Worm (Caenorhabditis elegans) whole organism, early embryonic: Measurements from ENCODE around the gene C14C10.10.

Experiments
- B0310.2 ChIP-seq: sonication (generic microtip); optimal IDR thresholded peaks from 2 replicates; lab custom pipeline; 2016; ENCODE audit warnings: mild to moderate bottlenecking, missing genetic modification characterization, missing compliant biosample characterization
- F13C5.2 ChIP-seq: sonication (generic microtip); optimal IDR thresholded peaks from 2 replicates; lab custom pipeline; 2017; ENCODE audit warnings: mild to moderate bottlenecking, missing genetic modification characterization, inconsistent platforms, missing compliant biosample characterization
- aly-1 ChIP-seq: sonication (generic microtip); optimal IDR thresholded peaks from 2 replicates; lab custom pipeline; 2016; ENCODE audit warnings: missing genetic modification characterization, missing compliant biosample characterization
- ama-1 ChIP-seq: fragments of 150-350 bp; optimal IDR thresholded peaks from 2 replicates; lab custom pipeline; 2014
- ceh-13 ChIP-seq: fragments of 200-800 bp; sonication (Bioruptor generic); optimal IDR thresholded peaks from 2 replicates; lab custom pipeline; 2018; ENCODE audit warnings: mild to moderate bottlenecking, missing genetic modification characterization, missing compliant biosample characterization
- ceh-36 ChIP-seq: sonication (generic microtip); optimal IDR thresholded peaks from 2 replicates; lab custom pipeline; 2016; ENCODE audit warnings: missing genetic modification characterization, inconsistent platforms, missing compliant biosample characterization
- ets-7 ChIP-seq: sonication (generic microtip); optimal IDR thresholded peaks from 2 replicates; lab custom pipeline; 2016; ENCODE audit warnings: missing genotype, missing genetic modification characterization, missing compliant biosample characterization
- flt-1 ChIP-seq: fragments of 200-800 bp; sonication (Bioruptor generic); IDR thresholded peaks from 2 replicates; pipeline ENCODE4 v1.3.6; 2022; ENCODE audit warnings: missing genetic modification characterization, missing compliant biosample characterization
- hmbx-1 ChIP-seq: sonication (generic microtip); optimal IDR thresholded peaks from 2 replicates; lab custom pipeline; 2016; ENCODE audit warnings: mild to moderate bottlenecking, missing genetic modification characterization, missing compliant biosample characterization
- hmg-4 ChIP-seq: fragments of 200-800 bp; sonication (Bioruptor generic); optimal IDR thresholded peaks from 2 replicates; lab custom pipeline; 2018; ENCODE audit warnings: mild to moderate bottlenecking, missing genetic modification characterization, missing compliant biosample characterization
- hnd-1 ChIP-seq: sonication (generic microtip); optimal IDR thresholded peaks from 2 replicates; lab custom pipeline; 2016; ENCODE audit warnings: missing genetic modification characterization, missing compliant biosample characterization
- pes-1 ChIP-seq: fragments of 200-800 bp; sonication (Bioruptor generic); IDR thresholded peaks from 2 replicates; pipeline ENCODE4 v1.3.6; 2022; ENCODE audit warnings: missing genetic modification reagents, missing genetic modification characterization, missing compliant biosample characterization
- scrt-1 ChIP-seq: fragments of 200-800 bp; sonication (Bioruptor generic); IDR thresholded peaks from 2 replicates; pipeline ENCODE4 v1.3.6; 2022; ENCODE audit warnings: missing genetic modification characterization, missing compliant biosample characterization
- sea-1 ChIP-seq: fragments of 200-800 bp; sonication (Bioruptor generic); conservative IDR thresholded peaks from 2 replicates; pipeline ENCODE4 v1.3.6; 2022; ENCODE audit warnings: missing genetic modification characterization, missing compliant biosample characterization
- tbx-11 ChIP-seq: fragments of 200-800 bp; sonication (Bioruptor generic); IDR thresholded peaks from 2 replicates; pipeline ENCODE4 v1.3.6; 2022; ENCODE audit warnings: missing genetic modification characterization, missing compliant biosample characterization
- tbx-37 ChIP-seq: fragments of 200-800 bp; sonication (Bioruptor generic); conservative IDR thresholded peaks from 2 replicates; pipeline ENCODE4 v1.3.6; 2022; ENCODE audit warnings: missing genetic modification reagents, missing genetic modification characterization, missing compliant biosample characterization
- tra-4 ChIP-seq: sonication (generic microtip); optimal IDR thresholded peaks from 2 replicates; lab custom pipeline; 2017; ENCODE audit warnings: missing genetic modification characterization, missing compliant biosample characterization

Gene C14C10.10

ce11 chrV:12575846-12576245, 23.1 kb downstream of the C14C10.10 start:
- TF ChIP-seq ceh-13 (GFP tag; lab: Kevin White, UChicago), result no peak
- TF ChIP-seq tbx-37 (GFP tag; lab: Robert Waterston, UW), result no peak
- TF ChIP-seq pes-1 (GFP tag; lab: Robert Waterston, UW), result no peak
- no peak for TF ChIP-seq hnd-1

- TF ChIP-seq tbx-37 (GFP tag; lab: Robert Waterston, UW) (no peak), hnd-1 (no peak), F13C5.2 (tag; lab: Kevin White, UChicago) (no peak), scrt-1 (no peak), ceh-13 (GFP tag; lab: Kevin White, UChicago) (no peak), pes-1 (GFP tag; lab: Robert Waterston, UW) (no peak), hmg-4 (GFP tag; lab: Kevin White, UChicago) (no peak), ets-7 (tag; lab: Kevin White, UChicago) (no peak), sea-1 (GFP tag; lab: Robert Waterston, UW) (no peak), aly-1 (tag; lab: Kevin White, UChicago) (no peak), tbx-11 (no peak), flt-1 (GFP tag; lab: Robert Waterston, UW) (no peak), ceh-36 (tag; lab: Kevin White, UChicago) (no peak), ama-1 (no peak), tra-4 (tag; lab: Kevin White, UChicago) (no peak), hmbx-1 (tag; lab: Kevin White, UChicago) (no peak), B0310.2 (tag; lab: Kevin White, UChicago) (no peak)
These were observed 28.7 kb downstream of the C14C10.10 start for ce11 chrV:12570271-12570670.

- TF ChIP-seq scrt-1 (no peak), ceh-13 (GFP tag; lab: Kevin White, UChicago) (no peak), tbx-37 (GFP tag; lab: Robert Waterston, UW) (no peak), aly-1 (tag; lab: Kevin White, UChicago) (no peak), hmg-4 (GFP tag; lab: Kevin White, UChicago) (no peak)
These were observed 31.1 kb downstream of the C14C10.10 start, which contains the start of gene E02A10.4 for ce11 chrV:12567850-12568249. Gene E02A10.4 (minus strand): TSS chrV:12567950.

ce11 chrV:12567312-12567711, 31.6 kb downstream of the C14C10.10 start:
- TF ChIP-seq hnd-1, result no peak
- TF ChIP-seq flt-1 (GFP tag; lab: Robert Waterston, UW), result no peak
- TF ChIP-seq aly-1 (tag; lab: Kevin White, UChicago), result no peak
- TF ChIP-seq scrt-1, result no peak
- TF ChIP-seq ets-7 (tag; lab: Kevin White, UChicago), result no peak
- no peak for TF ChIP-seq B0310.2 (tag; lab: Kevin White, UChicago)
- TF ChIP-seq tra-4 (tag; lab: Kevin White, UChicago), result no peak
- TF ChIP-seq hmg-4 (GFP tag; lab: Kevin White, UChicago), result no peak
- no peak for TF ChIP-seq ama-1
- TF ChIP-seq ceh-36 (tag; lab: Kevin White, UChicago), result no peak
- no peak for TF ChIP-seq F13C5.2 (tag; lab: Kevin White, UChicago)
- no peak for TF ChIP-seq hmbx-1 (tag; lab: Kevin White, UChicago)
- TF ChIP-seq sea-1 (GFP tag; lab: Robert Waterston, UW), result no peak

ce11 chrV:12564902-12565301, 34.0 kb downstream of the C14C10.10 start:
- no peak for TF ChIP-seq flt-1 (GFP tag; lab: Robert Waterston, UW)
- TF ChIP-seq ama-1, result no peak
- TF ChIP-seq hmg-4 (GFP tag; lab: Kevin White, UChicago), result no peak
- no peak for TF ChIP-seq hnd-1
- no peak for TF ChIP-seq ceh-36 (tag; lab: Kevin White, UChicago)
- no peak for TF ChIP-seq tbx-11
- no peak for TF ChIP-seq tbx-37 (GFP tag; lab: Robert Waterston, UW)
- TF ChIP-seq ets-7 (tag; lab: Kevin White, UChicago), result no peak
- TF ChIP-seq ceh-13 (GFP tag; lab: Kevin White, UChicago), result no peak
- TF ChIP-seq sea-1 (GFP tag; lab: Robert Waterston, UW), result no peak
- TF ChIP-seq hmbx-1 (tag; lab: Kevin White, UChicago), result no peak
- TF ChIP-seq B0310.2 (tag; lab: Kevin White, UChicago), result no peak
- TF ChIP-seq pes-1 (GFP tag; lab: Robert Waterston, UW), result no peak

- TF ChIP-seq flt-1 (GFP tag; lab: Robert Waterston, UW) (no peak), pes-1 (GFP tag; lab: Robert Waterston, UW) (no peak), B0310.2 (tag; lab: Kevin White, UChicago) (no peak), sea-1 (GFP tag; lab: Robert Waterston, UW) (no peak), hmbx-1 (tag; lab: Kevin White, UChicago) (no peak), tbx-11 (no peak), ceh-36 (tag; lab: Kevin White, UChicago) (no peak), ceh-13 (GFP tag; lab: Kevin White, UChicago) (no peak), aly-1 (tag; lab: Kevin White, UChicago) (no peak), ets-7 (tag; lab: Kevin White, UChicago) (no peak), hnd-1 (no peak), F13C5.2 (tag; lab: Kevin White, UChicago) (no peak), tra-4 (tag; lab: Kevin White, UChicago) (no peak)
These were observed 35.7 kb downstream of the C14C10.10 start, which contains the start of gene mrps-5 for ce11 chrV:12563187-12563586. Gene mrps-5 (plus strand): TSS chrV:12563487.

- no peak for TF ChIP-seq hmbx-1 (tag; lab: Kevin White, UChicago)
- no peak for TF ChIP-seq ceh-13 (GFP tag; lab: Kevin White, UChicago)
- TF ChIP-seq hmg-4 (GFP tag; lab: Kevin White, UChicago), result no peak
- TF ChIP-seq F13C5.2 (tag; lab: Kevin White, UChicago), result no peak
- no peak for TF ChIP-seq ceh-36 (tag; lab: Kevin White, UChicago)
- no peak for TF ChIP-seq hnd-1
- TF ChIP-seq aly-1 (tag; lab: Kevin White, UChicago), result no peak
- no peak for TF ChIP-seq ets-7 (tag; lab: Kevin White, UChicago)
These were observed 38.6 kb downstream of the C14C10.10 start, which contains the start of gene sel-1 for ce11 chrV:12560328-12560782. Gene sel-1 (plus strand): TSS chrV:12560732.
